Fruit fly (Drosophila melanogaster): ENCODE results near the gene CG32817.

The CG32817 gene

dm6 chrX:522357-523043, 43.6 kb downstream of the CG32817 start (continued):
- TF ChIP-seq hkb (optimal IDR thresholded peaks at IDR 0.05) (no peak), hkb (GFP tag; IDR thresholded peaks at IDR 0.05) (peak; percentile 80), CG2129 (GFP tag; IDR thresholded peaks at IDR 0.05; ENCODE audit: partially characterized antibody) (no peak), CG13123 (GFP tag; optimal IDR thresholded peaks at IDR 0.05) (peak; percentile 67), disco-r (GFP tag; optimal IDR thresholded peaks at IDR 0.05) (peak; percentile 66), knrl (GFP tag; IDR thresholded peaks at IDR 0.05; ENCODE audit: partially characterized antibody) (no peak), Deaf1 (tag; optimal IDR thresholded peaks at IDR 0.05) (peak; percentile 49), H2.0 (GFP tag; IDR thresholded peaks at IDR 0.05) (peak; percentile 86), CG7556 (GFP tag; optimal IDR thresholded peaks at IDR 0.05) (peak; percentile 35), CG8765 (GFP tag; IDR thresholded peaks at IDR 0.05) (peak; percentile 63; the same call in 1 of the 2 replicates), CG34224 (GFP tag; IDR thresholded peaks at IDR 0.05; ENCODE audit: partially characterized antibody) (no peak), D19B (GFP tag; optimal IDR thresholded peaks at IDR 0.05) (no peak), GATAe (GFP tag; conservative IDR thresholded peaks at IDR 0.05) (no peak; the same call in 1 of the 2 replicates), CG30431 (GFP tag; optimal IDR thresholded peaks at IDR 0.05) (no peak), CG4360 (GFP tag; IDR thresholded peaks at IDR 0.05) (peak; percentile 61), tup (GFP tag; optimal IDR thresholded peaks at IDR 0.05) (peak; percentile 60), CG34376 (GFP tag; optimal IDR thresholded peaks at IDR 0.05) (peak; percentile 86), CG10543 (GFP tag; optimal IDR thresholded peaks at IDR 0.05) (peak; percentile 92), ap (GFP tag; IDR thresholded peaks at IDR 0.05) (peak; percentile 49; the same call in 1 of the 2 replicates), Mrtf (GFP tag; IDR thresholded peaks at IDR 0.05) (peak; percentile 88; the same call in 2 of the 3 replicates), CG5180 (GFP tag; optimal IDR thresholded peaks at IDR 0.05) (peak; percentile 50), peb (GFP tag; IDR thresholded peaks at IDR 0.05) (peak; percentile 72), h (optimal IDR thresholded peaks at IDR 0.05) (no peak), CG13894 (tag; optimal IDR thresholded peaks at IDR 0.05) (peak; percentile 90), Dek (tag; optimal IDR thresholded peaks at IDR 0.05) (peak; percentile 80), CG13775 (GFP tag; optimal IDR thresholded peaks at IDR 0.05) (peak; percentile 40), Mes4 (GFP tag; optimal IDR thresholded peaks at IDR 0.05) (peak; percentile 73), cas (GFP tag; IDR thresholded peaks at IDR 0.05) (peak; percentile 84), CG32772 (GFP tag; IDR thresholded peaks at IDR 0.05) (peak; percentile 71), CG17912 (GFP tag; optimal IDR thresholded peaks at IDR 0.05) (peak; percentile 74), so (GFP tag; IDR thresholded peaks at IDR 0.05) (peak; percentile 82; the same call in 2 of the 3 replicates), Hsf (GFP tag; optimal IDR thresholded peaks at IDR 0.05) (peak; percentile 83), HmgD (GFP tag; optimal IDR thresholded peaks at IDR 0.05) (peak; percentile 87), nerfin-1 (tag; optimal IDR thresholded peaks at IDR 0.05) (peak; percentile 46), Hey (tag; optimal IDR thresholded peaks at IDR 0.05) (peak; percentile 74), emc (GFP tag; optimal IDR thresholded peaks at IDR 0.05) (peak; percentile 24), stc (GFP tag; IDR thresholded peaks at IDR 0.05) (peak; percentile 60), CG3995 (GFP tag; optimal IDR thresholded peaks at IDR 0.05) (peak; percentile 28), Dip3 (GFP tag; optimal IDR thresholded peaks at IDR 0.05) (peak; percentile 75), CG43689 (GFP tag; IDR thresholded peaks at IDR 0.05) (peak; percentile 79), corto (GFP tag; optimal IDR thresholded peaks at IDR 0.05) (peak; percentile 37), CG6854 (GFP tag; optimal IDR thresholded peaks at IDR 0.05) (peak; percentile 65), NC2β (GFP tag; optimal IDR thresholded peaks at IDR 0.05) (peak; percentile 84), Nf-YA (GFP tag; IDR thresholded peaks at IDR 0.05) (no peak), CG11456 (GFP tag; IDR thresholded peaks at IDR 0.05) (peak; percentile 97), CG8924 (tag; optimal IDR thresholded peaks at IDR 0.05) (peak; percentile 78), CTCF (GFP tag; optimal IDR thresholded peaks at IDR 0.05) (no peak), ind (GFP tag; optimal IDR thresholded peaks at IDR 0.05) (peak; percentile 88), Optix (GFP tag; IDR thresholded peaks at IDR 0.05) (peak; percentile 75), chm (GFP tag; IDR thresholded peaks at IDR 0.05) (peak; percentile 92), inv (GFP tag; IDR thresholded peaks at IDR 0.05; ENCODE audit: partially characterized antibody) (no peak)

Data from whole organism, embryonic.